Fruit fly (Drosophila melanogaster) whole organism, embryonic: Measurements from ENCODE around the gene sordd2.
A peak's percentile ranks its signal among the peaks of the same experiment; 100 is the strongest.

ENCODE experiments used
- Atf-2 ChIP-seq: fragments of 200-800 bp; sonication (Bioruptor generic); optimal IDR thresholded peaks from 2 replicates; lab custom pipeline; 2016; ENCODE audit warnings: missing biosample characterization, missing genetic modification characterization
- Blimp-1 ChIP-seq: fragments of 200-800 bp; sonication (Bioruptor generic); optimal IDR thresholded peaks from 3 replicates; lab custom pipeline; 2018; ENCODE audit warnings: missing biosample characterization, missing genetic modification characterization, mild to moderate bottlenecking, moderate library complexity, missing genetic modification reagents
- CG10366 ChIP-seq: fragments of 200-800 bp; sonication (Bioruptor generic); IDR thresholded peaks from 2 replicates; pipeline ENCODE4 v1.3.6; 2022; ENCODE audit warnings: missing biosample characterization, missing genetic modification characterization
- CG10979 ChIP-seq: fragments of 200-800 bp; sonication (Bioruptor generic); optimal IDR thresholded peaks from 2 replicates; lab custom pipeline; 2018; ENCODE audit warnings: missing biosample characterization, mild to moderate bottlenecking, missing genetic modification characterization, moderate library complexity
- CG11093 ChIP-seq: fragments of 200-800 bp; sonication (Bioruptor generic); IDR thresholded peaks from 3 replicates; pipeline ENCODE4 v1.3.6; 2022; ENCODE audit warnings: missing biosample characterization, missing genetic modification characterization
- CG12391 ChIP-seq: fragments of 200-800 bp; sonication (Bioruptor generic); optimal IDR thresholded peaks from 3 replicates; lab custom pipeline; 2018; ENCODE audit warnings: missing biosample characterization, mild to moderate bottlenecking, missing genetic modification characterization, moderate library complexity
- CG15269 ChIP-seq: fragments of 200-800 bp; sonication (Bioruptor generic); optimal IDR thresholded peaks from 2 replicates; lab custom pipeline; 2018; ENCODE audit warnings: missing biosample characterization, mild to moderate bottlenecking, missing genetic modification characterization, moderate library complexity
- CG15514 ChIP-seq: fragments of 200-800 bp; sonication (Bioruptor generic); optimal IDR thresholded peaks from 3 replicates; lab custom pipeline; 2017; ENCODE audit warnings: missing biosample characterization, missing genetic modification characterization, mild to moderate bottlenecking, moderate library complexity, missing genetic modification reagents
- CG16813 ChIP-seq: fragments of 200-800 bp; sonication (Bioruptor generic); IDR thresholded peaks from 3 replicates; pipeline ENCODE4 v1.3.6; 2022; ENCODE audit warnings: missing biosample characterization, missing genetic modification characterization; ENCODE audit not compliant: partially characterized antibody
- CG4328 ChIP-seq: fragments of 200-800 bp; sonication (Bioruptor generic); optimal IDR thresholded peaks from 3 replicates; lab custom pipeline; 2017; ENCODE audit warnings: missing biosample characterization, missing genetic modification reagents, missing genetic modification characterization
- CG4404 ChIP-seq: fragments of 200-800 bp; sonication (Bioruptor generic); IDR thresholded peaks from 2 replicates; pipeline ENCODE4 v1.3.6; 2022; ENCODE audit warnings: missing biosample characterization, missing genetic modification characterization
- CG4707 ChIP-seq: fragments of 200-800 bp; sonication (Bioruptor generic); optimal IDR thresholded peaks from 2 replicates; lab custom pipeline; 2018; ENCODE audit warnings: missing biosample characterization, mild to moderate bottlenecking, missing genetic modification characterization, moderate library complexity
- CG4820 ChIP-seq: fragments of 200-800 bp; sonication (Bioruptor generic); optimal IDR thresholded peaks from 3 replicates; lab custom pipeline; 2016; ENCODE audit warnings: missing biosample characterization, missing genetic modification characterization
- CG5245 ChIP-seq: fragments of 200-800 bp; sonication (Bioruptor generic); optimal IDR thresholded peaks from 3 replicates; lab custom pipeline; 2016; ENCODE audit warnings: missing biosample characterization, missing genetic modification characterization
- CG5953 ChIP-seq: fragments of 200-800 bp; sonication (Bioruptor generic); IDR thresholded peaks from 2 replicates; pipeline ENCODE4 v1.3.6; 2022; ENCODE audit warnings: missing biosample characterization, missing genetic modification characterization
- CG6254 ChIP-seq: fragments of 200-800 bp; sonication (Bioruptor generic); optimal IDR thresholded peaks from 3 replicates; lab custom pipeline; 2017; ENCODE audit warnings: mild to moderate bottlenecking, missing biosample characterization, missing genetic modification reagents, missing genetic modification characterization
- CG6791 ChIP-seq: fragments of 200-800 bp; sonication (Bioruptor generic); IDR thresholded peaks from 3 replicates; pipeline ENCODE4 v1.3.6; 2022; ENCODE audit warnings: missing biosample characterization, missing genetic modification characterization; ENCODE audit not compliant: partially characterized antibody
- CG8388 ChIP-seq: fragments of 200-800 bp; sonication (Bioruptor generic); optimal IDR thresholded peaks from 2 replicates; lab custom pipeline; 2019; ENCODE audit warnings: missing biosample characterization, mild to moderate bottlenecking, missing genetic modification characterization, moderate library complexity
- CG9437 ChIP-seq: fragments of 200-800 bp; sonication (Bioruptor generic); optimal IDR thresholded peaks from 2 replicates; lab custom pipeline; 2018; ENCODE audit warnings: missing biosample characterization, mild to moderate bottlenecking, missing genetic modification characterization
- Dfd ChIP-seq, 2 experiments: fragments of >200 bp; optimal IDR thresholded peaks; 2 replicates each; lab custom pipeline; 2017; ENCODE audit warnings: missing biosample characterization in 2 of 2, missing genetic modification characterization in 2 of 2
- Doc2 ChIP-seq: fragments of 200-800 bp; sonication (Bioruptor generic); IDR thresholded peaks from 2 replicates; pipeline ENCODE4 v1.3.6; 2022; ENCODE audit warnings: missing biosample characterization, missing genetic modification characterization
- Ets97D ChIP-seq: fragments of 200-800 bp; sonication (Bioruptor generic); optimal IDR thresholded peaks from 3 replicates; lab custom pipeline; 2016; ENCODE audit warnings: missing biosample characterization, missing genetic modification characterization
- Fer1 ChIP-seq: fragments of 200-800 bp; sonication (Bioruptor generic); optimal IDR thresholded peaks from 2 replicates; lab custom pipeline; 2017; ENCODE audit warnings: missing biosample characterization, mild to moderate bottlenecking, missing genetic modification characterization
- Gug ChIP-seq: fragments of 200-800 bp; sonication (Bioruptor generic); IDR thresholded peaks from 4 replicates; pipeline ENCODE4 v1.3.6; 2022; ENCODE audit warnings: missing biosample characterization, missing genetic modification characterization
- HLH3B ChIP-seq: fragments of 200-800 bp; sonication (Bioruptor generic); IDR thresholded peaks from 2 replicates; pipeline ENCODE4 v1.3.6; 2022; ENCODE audit warnings: missing biosample characterization, missing genetic modification characterization
- HLH4C ChIP-seq: fragments of 200-800 bp; sonication (Bioruptor generic); IDR thresholded peaks from 3 replicates; pipeline ENCODE4 v1.3.6; 2022; ENCODE audit warnings: missing biosample characterization, missing genetic modification characterization; ENCODE audit not compliant: partially characterized antibody
- Jarid2 ChIP-seq: fragments of 200-800 bp; sonication (Bioruptor generic); optimal IDR thresholded peaks from 3 replicates; lab custom pipeline; 2017; ENCODE audit warnings: mild to moderate bottlenecking, missing biosample characterization, missing genetic modification reagents, missing genetic modification characterization
- Med ChIP-seq: fragments of 200-800 bp; sonication (Bioruptor generic); peaks from one replicate; lab custom pipeline; 2016; ENCODE audit warnings: missing biosample characterization, missing genetic modification characterization, mild to moderate bottlenecking, inconsistent platforms, moderate library complexity
- Mes4 ChIP-seq: fragments of 200-800 bp; sonication (Bioruptor generic); optimal IDR thresholded peaks from 2 replicates; lab custom pipeline; 2016; ENCODE audit warnings: missing biosample characterization, missing genetic modification characterization
- NFAT ChIP-seq: fragments of 200-800 bp; sonication (Bioruptor generic); IDR thresholded peaks from 2 replicates; pipeline ENCODE4 v1.3.6; 2022; ENCODE audit warnings: missing biosample characterization, missing genetic modification characterization
- Sox102F ChIP-seq: fragments of 200-800 bp; sonication (Bioruptor generic); optimal IDR thresholded peaks from 2 replicates; lab custom pipeline; 2018; ENCODE audit warnings: missing biosample characterization, mild to moderate bottlenecking, missing genetic modification characterization, moderate library complexity
- Stat92E ChIP-seq, 3 experiments: fragments of >200 bp in 2 of 3; fragments of 200-800 bp in 1 of 3; sonication (Bioruptor generic) in 1 of 3; optimal IDR thresholded peaks; 2 replicates each; lab custom pipeline; 2017 to 2019; ENCODE audit warnings: missing biosample characterization in 3 of 3, missing genetic modification characterization in 3 of 3, mild to moderate bottlenecking in 1 of 3, moderate library complexity in 1 of 3
- Usf ChIP-seq: fragments of 200-800 bp; sonication (Bioruptor generic); optimal IDR thresholded peaks from 2 replicates; lab custom pipeline; 2017; ENCODE audit warnings: missing genotype, missing biosample characterization, missing genetic modification characterization
- cas ChIP-seq: fragments of 200-800 bp; sonication (Bioruptor generic); IDR thresholded peaks from 2 replicates; pipeline ENCODE4 v1.3.6; 2022; ENCODE audit warnings: missing biosample characterization, missing genetic modification characterization
- caup ChIP-seq: fragments of 200-800 bp; sonication (Bioruptor generic); optimal IDR thresholded peaks from 3 replicates; lab custom pipeline; 2017; ENCODE audit warnings: missing biosample characterization, mild to moderate bottlenecking, missing genetic modification characterization, moderate library complexity; ENCODE audit not compliant: severe bottlenecking
- dpn ChIP-seq, 2 experiments: fragments of 200-800 bp; sonication (Bioruptor generic); optimal IDR thresholded peaks; 3 replicates each; lab custom pipeline; 2016; ENCODE audit warnings: missing biosample characterization in 2 of 2, missing genetic modification characterization in 2 of 2
- en ChIP-seq: fragments of 200-800 bp; sonication (Bioruptor generic); optimal IDR thresholded peaks from 2 replicates; lab custom pipeline; 2016; ENCODE audit warnings: missing biosample characterization, missing genetic modification characterization
- fd3F ChIP-seq: fragments of 200-800 bp; sonication (Bioruptor generic); optimal IDR thresholded peaks from 2 replicates; lab custom pipeline; 2018; ENCODE audit warnings: missing biosample characterization, mild to moderate bottlenecking, missing genetic modification characterization, moderate library complexity
- fru ChIP-seq: fragments of >200 bp; optimal IDR thresholded peaks from 2 replicates; lab custom pipeline; 2017
- gcm2 ChIP-seq: fragments of 200-800 bp; sonication (Bioruptor generic); optimal IDR thresholded peaks from 2 replicates; lab custom pipeline; 2016; ENCODE audit warnings: missing biosample characterization, missing genetic modification characterization
- h ChIP-seq: fragments of >200 bp; optimal IDR thresholded peaks from 2 replicates; lab custom pipeline; 2017
- hb ChIP-seq: fragments of 200-800 bp; sonication (Bioruptor generic); IDR thresholded peaks from 3 replicates; pipeline ENCODE4 v1.3.6; 2022; ENCODE audit warnings: missing biosample characterization, missing genetic modification characterization; ENCODE audit not compliant: partially characterized antibody
- jumu ChIP-seq: fragments of 200-800 bp; sonication (Bioruptor generic); optimal IDR thresholded peaks from 3 replicates; lab custom pipeline; 2016; ENCODE audit warnings: missing biosample characterization, missing genetic modification characterization
- ken ChIP-seq: fragments of 200-800 bp; sonication (Bioruptor generic); IDR thresholded peaks from 3 replicates; pipeline ENCODE4 v1.3.6; 2022; ENCODE audit warnings: missing biosample characterization, missing genetic modification characterization
- kni ChIP-seq: fragments of 200-800 bp; sonication (Bioruptor generic); optimal IDR thresholded peaks from 3 replicates; lab custom pipeline; 2017; ENCODE audit warnings: mild to moderate bottlenecking, missing biosample characterization, missing genetic modification reagents, missing genetic modification characterization
- mirr ChIP-seq: fragments of 200-800 bp; sonication (Bioruptor generic); optimal IDR thresholded peaks from 3 replicates; lab custom pipeline; 2018; ENCODE audit warnings: missing biosample characterization, mild to moderate bottlenecking, missing genetic modification characterization
- pb ChIP-seq: fragments of 200-800 bp; sonication (Bioruptor generic); optimal IDR thresholded peaks from 3 replicates; lab custom pipeline; 2016; ENCODE audit warnings: missing biosample characterization, missing genetic modification characterization
- pho ChIP-seq: fragments of 200-800 bp; sonication (Bioruptor generic); optimal IDR thresholded peaks from 2 replicates; lab custom pipeline; 2016; ENCODE audit warnings: missing biosample characterization, missing genetic modification characterization
- trh ChIP-seq: fragments of 200-800 bp; sonication (Bioruptor generic); optimal IDR thresholded peaks from 2 replicates; lab custom pipeline; 2016; ENCODE audit warnings: missing biosample characterization, missing genetic modification characterization
- usp ChIP-seq: fragments of >200 bp; optimal IDR thresholded peaks from 2 replicates; lab custom pipeline; 2017; ENCODE audit warnings: missing biosample characterization, missing genetic modification characterization
- zen2 ChIP-seq: fragments of 200-800 bp; sonication (Bioruptor generic); IDR thresholded peaks from 3 replicates; pipeline ENCODE4 v1.3.6; 2022; ENCODE audit warnings: missing biosample characterization, missing genetic modification characterization; ENCODE audit not compliant: partially characterized antibody
- zf30C ChIP-seq: fragments of 200-800 bp; sonication (Bioruptor generic); optimal IDR thresholded peaks from 3 replicates; lab custom pipeline; 2018; ENCODE audit warnings: missing biosample characterization, mild to moderate bottlenecking, missing genetic modification characterization

Gene sordd2

DNA sequence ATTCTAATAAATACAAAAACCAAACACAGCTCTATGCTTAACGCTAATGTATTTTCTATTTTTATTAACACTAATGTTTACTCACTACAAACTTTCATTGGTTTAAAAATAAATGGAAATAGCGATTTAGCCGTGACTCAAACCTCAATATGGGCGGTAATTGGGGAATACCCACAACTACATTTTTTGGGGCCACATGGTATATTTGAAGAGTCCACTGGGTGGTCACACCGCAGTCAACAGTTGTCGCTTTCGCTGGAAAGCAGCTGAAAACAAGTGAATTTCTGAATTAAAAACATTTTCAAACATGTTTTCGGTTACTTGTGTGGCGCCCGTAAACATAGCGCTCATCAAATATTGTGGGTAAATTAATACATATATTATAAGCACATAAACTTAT is 50.0 kb downstream of the sordd2 start, which contains the start of gene Mvd (continued):
- TF ChIP-seq kni (GFP tag; lab: Kevin White, UChicago) (no peak), fru (no peak), Doc2 (GFP tag; lab: Robert Waterston, UW) (no peak), Fer1 (GFP tag; lab: Kevin White, UChicago) (peak; percentile 39), zen2 (GFP tag; lab: Robert Waterston, UW) (no peak), jumu (GFP tag; lab: Kevin White, UChicago) (no peak), fd3F (GFP tag; lab: Kevin White, UChicago) (no peak), Stat92E (GFP tag; optimal IDR thresholded peaks at IDR 0.05; lab: Kevin White, UChicago) (peak in 1 of 3 experiments; percentile 3), CG5245 (no peak), CG10979 (tag; lab: Kevin White, UChicago) (no peak), pb (GFP tag; lab: Kevin White, UChicago) (no peak), CG5953 (no peak), CG10366 (GFP tag; lab: Robert Waterston, UW) (no peak), CG4707 (GFP tag; lab: Kevin White, UChicago) (no peak), dpn (GFP tag; optimal IDR thresholded peaks at IDR 0.05; lab: Kevin White, UChicago) (no peak), CG8388 (GFP tag; lab: Kevin White, UChicago) (no peak), gcm2 (GFP tag; lab: Kevin White, UChicago) (no peak), en (no peak), HLH4C (GFP tag; lab: Robert Waterston, UW) (peak; percentile 13; the same call in 1 of the 3 replicates), CG6254 (GFP tag; lab: Kevin White, UChicago) (no peak), Blimp-1 (GFP tag; lab: Kevin White, UChicago) (peak; percentile 68), Gug (no peak), NFAT (GFP tag; lab: Robert Waterston, UW) (no peak), Atf-2 (GFP tag; lab: Kevin White, UChicago) (no peak), ken (peak; percentile 6; the same call in 1 of the 3 replicates), Jarid2 (GFP tag; lab: Kevin White, UChicago) (no peak), CG4404 (GFP tag; lab: Robert Waterston, UW) (no peak), mirr (GFP tag; lab: Kevin White, UChicago) (no peak), usp (GFP tag; lab: Kevin White, UChicago) (no peak), h (lab: Kevin White, UChicago) (no peak), CG16813 (GFP tag; lab: Robert Waterston, UW) (no peak), Ets97D (peak; percentile 77), Usf (GFP tag; lab: Kevin White, UChicago) (no peak), pho (GFP tag; lab: Kevin White, UChicago) (no peak), Med (GFP tag; lab: Kevin White, UChicago) (peak; percentile 81), HLH3B (no peak), CG11093 (GFP tag; lab: Robert Waterston, UW) (no peak), cas (GFP tag; lab: Robert Waterston, UW) (no peak), CG4820 (no peak), CG4328 (GFP tag; lab: Kevin White, UChicago) (no peak), hb (GFP tag; lab: Robert Waterston, UW) (no peak), CG12391 (tag; lab: Kevin White, UChicago) (no peak), trh (no peak), Sox102F (no peak), CG15514 (GFP tag; lab: Kevin White, UChicago) (peak; percentile 81), CG15269 (tag; lab: Kevin White, UChicago) (no peak), CG9437 (GFP tag; lab: Kevin White, UChicago) (no peak), CG6791 (GFP tag; lab: Robert Waterston, UW) (no peak), caup (no peak), Mes4 (GFP tag; lab: Kevin White, UChicago) (no peak), zf30C (no peak), Dfd (GFP tag; optimal IDR thresholded peaks at IDR 0.05; lab: Kevin White, UChicago) (no peak)
- TF ChIP-seq, all 482 proteins: peak for 78
